Fruit fly (Drosophila melanogaster): ENCODE results near the gene CG13599.

Gene CG13599

DNA sequence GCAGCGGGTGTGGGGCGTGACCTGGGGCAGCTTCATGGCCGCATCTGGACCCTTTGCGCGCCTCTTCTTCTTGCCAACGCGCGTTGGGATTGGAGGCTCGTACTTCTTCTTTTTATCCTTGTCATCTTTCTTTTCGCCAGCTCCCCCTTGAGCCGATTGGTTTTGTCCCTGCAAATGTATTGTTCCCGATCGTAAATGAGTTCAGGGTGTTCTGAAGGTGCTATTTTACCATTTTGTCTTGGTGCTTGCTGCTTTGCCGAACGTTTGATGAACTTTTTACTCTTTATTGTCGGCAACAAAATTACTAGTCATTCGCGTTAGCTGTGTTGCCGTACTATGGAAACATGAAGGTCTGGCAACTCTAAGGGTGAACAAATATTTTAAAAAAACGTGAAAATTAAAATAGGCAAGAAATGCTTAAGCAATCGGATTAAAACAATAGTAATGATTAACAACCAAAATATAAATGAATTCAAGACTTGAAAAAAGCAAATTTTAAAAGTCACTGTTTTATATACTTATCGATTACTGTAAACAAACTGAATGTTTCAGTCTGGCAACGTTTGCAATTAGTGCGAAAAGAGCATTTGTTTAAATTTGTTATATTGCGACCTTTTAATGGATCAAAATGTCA lies at the start of gene CG13599, which contains the start of gene Rpt2:
TSS of gene CG13599 (plus strand) at position 545 of the 634 bp plus-strand sequence.
TSS of gene Rpt2 (minus strand) at position 464 of the 634 bp plus-strand sequence.
- TF ChIP-seq CG1620 (GFP tag; optimal IDR thresholded peaks at IDR 0.05) (no peak), CG12768 (GFP tag; optimal IDR thresholded peaks at IDR 0.05) (no peak), Mnt (GFP tag; optimal IDR thresholded peaks at IDR 0.05) (no peak), tj (GFP tag; optimal IDR thresholded peaks at IDR 0.05) (no peak), toe (GFP tag; optimal IDR thresholded peaks at IDR 0.05) (no peak), cnc (optimal IDR thresholded peaks at IDR 0.05) (peak; percentile 73 to 89), Clk (GFP tag; optimal IDR thresholded peaks at IDR 0.05) (no peak), cic (GFP tag; optimal IDR thresholded peaks at IDR 0.05) (no peak), Hr96 (GFP tag; optimal IDR thresholded peaks at IDR 0.05) (no peak), ovo (GFP tag; optimal IDR thresholded peaks at IDR 0.05) (no peak), CG33017 (tag; optimal IDR thresholded peaks at IDR 0.05) (no peak), bab1 (GFP tag; optimal IDR thresholded peaks at IDR 0.05) (peak; percentile 63), Crg-1 (GFP tag; optimal IDR thresholded peaks at IDR 0.05) (no peak), CG11617 (GFP tag; optimal IDR thresholded peaks at IDR 0.05) (no peak), CG7045 (GFP tag; optimal IDR thresholded peaks at IDR 0.05) (no peak), kay (GFP tag; ENCODE audit: borderline replicate concordance) (no peak), CG14711 (tag; optimal IDR thresholded peaks at IDR 0.05) (peak; percentile 40), CG7101 (tag; optimal IDR thresholded peaks at IDR 0.05) (peak; percentile 40), CG5204 (GFP tag; optimal IDR thresholded peaks at IDR 0.05) (no peak), pad (GFP tag; optimal IDR thresholded peaks at IDR 0.05) (no peak)

DNA sequence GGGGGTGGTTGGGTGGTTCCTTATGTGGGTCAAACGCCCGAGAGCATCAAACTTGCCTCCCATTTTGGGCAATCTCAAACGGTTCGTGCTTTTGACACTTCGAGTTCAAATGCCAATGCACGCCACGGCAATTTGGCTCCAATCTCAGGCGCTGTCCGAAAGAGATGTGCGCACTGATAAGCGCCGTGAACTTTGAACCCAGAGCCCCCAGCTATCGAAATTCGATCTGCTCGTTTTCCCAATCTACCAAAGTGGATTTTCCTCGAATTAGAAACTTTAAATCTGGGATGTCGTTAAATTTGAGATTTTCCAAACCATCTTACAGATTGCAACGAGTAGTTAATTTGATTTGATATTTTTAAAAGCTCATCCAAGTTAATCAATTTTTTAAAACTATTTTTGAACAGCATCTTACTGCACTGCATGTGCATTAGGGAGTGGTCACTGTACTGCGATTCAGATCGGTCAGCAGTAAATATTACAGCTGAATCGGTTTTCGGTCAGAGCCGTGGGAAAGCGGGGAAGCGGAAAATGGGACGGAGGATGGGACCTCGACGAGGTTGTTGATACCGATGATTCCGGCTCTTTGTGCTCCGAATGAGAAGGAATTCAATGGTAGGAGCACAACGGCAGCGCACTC lies 47.2 kb upstream of the CG13599 start:
- TF ChIP-seq Clk (GFP tag; optimal IDR thresholded peaks at IDR 0.05): no peak
- TF ChIP-seq CG33017 (tag; optimal IDR thresholded peaks at IDR 0.05): no peak
- TF ChIP-seq tj (GFP tag; optimal IDR thresholded peaks at IDR 0.05): peak; percentile 72
- no peak for TF ChIP-seq pad (GFP tag; optimal IDR thresholded peaks at IDR 0.05)
- no peak for TF ChIP-seq CG7045 (GFP tag; optimal IDR thresholded peaks at IDR 0.05)

DNA sequence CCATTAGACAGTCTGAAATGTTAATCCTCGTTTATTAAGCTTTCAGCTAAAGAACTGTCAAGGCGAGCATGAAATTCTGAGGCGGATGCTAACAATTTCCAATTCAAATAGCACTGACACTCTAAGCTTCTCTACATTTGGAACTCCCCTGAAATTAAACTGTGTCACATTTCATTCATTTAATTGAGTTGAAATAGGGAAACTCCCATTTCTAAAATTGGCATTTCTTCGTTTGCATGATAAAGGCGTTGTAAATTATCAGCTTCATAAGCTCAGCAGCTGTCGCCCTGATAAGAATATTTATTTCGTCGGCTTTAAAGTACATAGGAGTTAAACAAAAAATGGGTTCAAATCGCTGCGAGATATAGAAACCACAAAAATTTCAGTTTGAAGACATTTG lies 46.3 kb upstream of the CG13599 start:
- no peak for TF ChIP-seq kay (GFP tag; ENCODE audit: borderline replicate concordance)
- TF ChIP-seq toe (GFP tag; optimal IDR thresholded peaks at IDR 0.05): no peak
- no peak for TF ChIP-seq pad (GFP tag; optimal IDR thresholded peaks at IDR 0.05)
- no peak for TF ChIP-seq CG14711 (tag; optimal IDR thresholded peaks at IDR 0.05)
- TF ChIP-seq ovo (GFP tag; optimal IDR thresholded peaks at IDR 0.05): no peak

DNA sequence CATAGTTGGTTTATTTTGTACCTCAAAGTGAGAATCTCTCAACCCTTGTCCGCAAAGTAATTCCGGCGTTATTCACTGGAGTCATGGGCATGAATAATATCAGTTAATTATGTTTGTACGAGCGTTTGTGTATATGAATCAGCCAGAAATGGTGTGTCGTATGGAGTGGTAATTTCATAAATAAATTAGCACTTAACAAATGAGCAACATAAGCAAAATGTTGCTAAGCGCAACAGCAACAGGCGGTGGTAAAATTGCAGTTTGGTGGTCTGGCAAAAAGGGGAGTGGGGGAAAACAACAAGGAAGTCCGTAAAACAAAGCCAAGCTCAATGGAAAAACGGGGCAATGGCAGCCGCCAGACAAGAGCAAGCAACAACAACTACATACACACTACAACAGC lies 45.8 kb upstream of the CG13599 start:
- no peak for TF ChIP-seq cnc (optimal IDR thresholded peaks at IDR 0.05)
- no peak for TF ChIP-seq CG33017 (tag; optimal IDR thresholded peaks at IDR 0.05)
- no peak for TF ChIP-seq CG11617 (GFP tag; optimal IDR thresholded peaks at IDR 0.05)
- no peak for TF ChIP-seq kay (GFP tag; ENCODE audit: borderline replicate concordance)
- no peak for TF ChIP-seq Mnt (GFP tag; optimal IDR thresholded peaks at IDR 0.05)
- no peak for TF ChIP-seq CG7045 (GFP tag; optimal IDR thresholded peaks at IDR 0.05)
- peak; percentile 87 for TF ChIP-seq tj (GFP tag; optimal IDR thresholded peaks at IDR 0.05)

DNA sequence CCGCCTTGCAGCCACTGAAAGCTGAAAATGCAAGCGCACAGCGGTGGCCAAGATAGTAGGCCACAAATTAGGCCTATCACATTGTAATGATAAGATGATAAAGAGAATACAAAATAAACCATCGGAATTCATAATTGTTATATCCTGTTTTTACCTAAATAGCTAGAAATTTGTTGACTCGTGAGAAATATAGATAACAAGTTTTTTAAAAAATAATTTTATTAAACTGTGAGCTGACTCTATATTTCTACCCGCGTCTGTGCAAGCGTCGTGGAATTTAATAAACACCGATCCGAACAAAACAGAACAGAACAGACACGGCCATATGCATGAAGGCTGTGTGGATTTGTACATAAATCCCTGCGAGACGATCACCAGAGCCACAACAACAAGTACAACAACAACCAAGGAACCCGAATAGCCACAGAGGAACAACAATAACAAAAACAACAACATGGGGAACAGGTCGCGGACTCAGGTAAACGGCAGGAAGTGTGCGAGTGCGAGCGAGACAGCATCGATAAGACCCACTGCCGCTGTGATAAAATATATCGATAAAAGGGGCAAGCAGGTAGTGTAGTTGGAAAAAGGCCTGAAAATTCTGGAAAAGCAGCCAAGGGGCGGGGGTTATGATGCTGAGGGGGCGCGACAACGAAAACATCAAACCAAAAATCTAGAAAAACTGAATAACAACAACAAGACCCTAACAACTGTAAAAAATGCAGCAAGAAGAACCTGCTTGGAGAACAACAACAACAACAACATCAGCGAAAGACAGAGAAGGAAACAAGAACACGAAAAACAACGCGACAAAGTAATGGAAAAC lies 45.0 kb upstream of the CG13599 start:
- TF ChIP-seq Hr96 (GFP tag; optimal IDR thresholded peaks at IDR 0.05) (peak; percentile 37), CG5204 (GFP tag; optimal IDR thresholded peaks at IDR 0.05) (peak; percentile 11), CG1620 (GFP tag; optimal IDR thresholded peaks at IDR 0.05) (peak; percentile 44), Mnt (GFP tag; optimal IDR thresholded peaks at IDR 0.05) (peak; percentile 20), CG33017 (tag; optimal IDR thresholded peaks at IDR 0.05) (peak; percentile 2), Crg-1 (GFP tag; optimal IDR thresholded peaks at IDR 0.05) (no peak), pad (GFP tag; optimal IDR thresholded peaks at IDR 0.05) (peak; percentile 82), CG14711 (tag; optimal IDR thresholded peaks at IDR 0.05) (peak; percentile 70), bab1 (GFP tag; optimal IDR thresholded peaks at IDR 0.05) (peak; percentile 90), CG7101 (tag; optimal IDR thresholded peaks at IDR 0.05) (peak; percentile 71), cnc (optimal IDR thresholded peaks at IDR 0.05) (no peak), ovo (GFP tag; optimal IDR thresholded peaks at IDR 0.05) (no peak), Clk (GFP tag; optimal IDR thresholded peaks at IDR 0.05) (no peak), tj (GFP tag; optimal IDR thresholded peaks at IDR 0.05) (no peak), CG11617 (GFP tag; optimal IDR thresholded peaks at IDR 0.05) (peak; percentile 53)

DNA sequence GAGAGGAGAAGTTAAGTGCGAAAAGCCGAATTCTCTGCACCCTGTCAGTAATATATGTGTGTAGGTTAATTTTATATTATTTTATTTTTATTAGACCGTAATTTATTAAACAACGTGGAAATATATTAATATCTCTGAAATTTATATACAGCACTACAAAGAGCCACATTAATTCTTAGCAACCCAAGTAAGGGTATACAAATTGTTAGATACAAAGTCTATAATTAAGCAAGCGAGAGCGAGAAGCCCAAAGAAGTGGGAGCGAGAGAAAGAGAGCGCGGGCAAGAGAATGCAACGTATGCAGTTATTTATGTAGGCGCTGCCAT lies 44.4 kb upstream of the CG13599 start:
- peak; percentile 97 for TF ChIP-seq bab1 (GFP tag; optimal IDR thresholded peaks at IDR 0.05)
- no peak for TF ChIP-seq Hr96 (GFP tag; optimal IDR thresholded peaks at IDR 0.05)
- TF ChIP-seq CG5204 (GFP tag; optimal IDR thresholded peaks at IDR 0.05): no peak
- TF ChIP-seq CG11617 (GFP tag; optimal IDR thresholded peaks at IDR 0.05): peak; percentile 56
- peak; percentile 47 for TF ChIP-seq CG1620 (GFP tag; optimal IDR thresholded peaks at IDR 0.05)
- no peak for TF ChIP-seq Clk (GFP tag; optimal IDR thresholded peaks at IDR 0.05)
- TF ChIP-seq ovo (GFP tag; optimal IDR thresholded peaks at IDR 0.05): no peak
- peak; percentile 51 for TF ChIP-seq pad (GFP tag; optimal IDR thresholded peaks at IDR 0.05)
- peak; percentile 44 for TF ChIP-seq CG12768 (GFP tag; optimal IDR thresholded peaks at IDR 0.05)
- TF ChIP-seq cic (GFP tag; optimal IDR thresholded peaks at IDR 0.05): no peak
- peak; percentile 64 for TF ChIP-seq CG7045 (GFP tag; optimal IDR thresholded peaks at IDR 0.05)
- peak; percentile 66 for TF ChIP-seq kay (GFP tag; ENCODE audit: borderline replicate concordance)
- TF ChIP-seq tj (GFP tag; optimal IDR thresholded peaks at IDR 0.05): peak; percentile 88
- TF ChIP-seq CG14711 (tag; optimal IDR thresholded peaks at IDR 0.05): peak; percentile 90
- no peak for TF ChIP-seq Mnt (GFP tag; optimal IDR thresholded peaks at IDR 0.05)
- peak; percentile 60 for TF ChIP-seq Crg-1 (GFP tag; optimal IDR thresholded peaks at IDR 0.05)
- TF ChIP-seq cnc (optimal IDR thresholded peaks at IDR 0.05): no peak
- no peak for TF ChIP-seq toe (GFP tag; optimal IDR thresholded peaks at IDR 0.05)
- TF ChIP-seq CG33017 (tag; optimal IDR thresholded peaks at IDR 0.05): peak; percentile 74
- peak; percentile 88 for TF ChIP-seq CG7101 (tag; optimal IDR thresholded peaks at IDR 0.05)
